Fruit fly (Drosophila melanogaster): ENCODE data around the gene CG43246.
A peak's percentile ranks its signal among the peaks of the same experiment; 100 is the strongest.

Gene CG43246

DNA sequence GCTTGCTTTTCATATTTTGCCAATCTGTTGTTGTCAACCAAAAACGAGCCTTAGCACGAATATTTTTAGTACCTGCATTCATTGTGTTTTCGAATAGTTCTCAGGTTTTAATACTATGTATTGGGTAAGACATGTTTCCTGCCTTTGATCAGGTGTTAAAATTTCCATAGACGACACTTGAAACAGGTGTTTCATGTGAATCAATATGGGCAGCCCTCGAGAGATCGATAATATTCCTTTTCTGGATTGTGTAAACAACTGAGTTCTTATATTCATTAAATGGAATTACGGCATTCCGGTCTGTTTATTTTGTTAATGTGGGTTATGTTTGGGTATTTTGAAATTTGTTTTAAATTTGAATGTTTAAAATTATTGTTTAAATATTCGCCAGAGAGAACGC is 12.8 kb downstream of the CG43246 start (continued):
- TF ChIP-seq crol (GFP tag; IDR thresholded peaks at IDR 0.05): no peak
- TF ChIP-seq CG14710 (tag; optimal IDR thresholded peaks at IDR 0.05): no peak
- TF ChIP-seq CG15601 (tag; optimal IDR thresholded peaks at IDR 0.05): peak; percentile 30
- no peak for TF ChIP-seq seq (GFP tag; IDR thresholded peaks at IDR 0.05)
- TF ChIP-seq HHEX (GFP tag; optimal IDR thresholded peaks at IDR 0.05): peak; percentile 55
- TF ChIP-seq CG1602 (GFP tag; optimal IDR thresholded peaks at IDR 0.05): no peak
- no peak for TF ChIP-seq pb (GFP tag; optimal IDR thresholded peaks at IDR 0.05)
- TF ChIP-seq ap (GFP tag; IDR thresholded peaks at IDR 0.05): no peak
- no peak for TF ChIP-seq oc (tag; optimal IDR thresholded peaks at IDR 0.05)
- peak; percentile 49 for TF ChIP-seq CG6813 (GFP tag; optimal IDR thresholded peaks at IDR 0.05)
- TF ChIP-seq CG11093 (GFP tag; IDR thresholded peaks at IDR 0.05): no peak
- TF ChIP-seq fru (optimal IDR thresholded peaks at IDR 0.05): no peak
- TF ChIP-seq CG4707 (GFP tag; optimal IDR thresholded peaks at IDR 0.05): peak; percentile 31
- TF ChIP-seq toy (GFP tag; IDR thresholded peaks at IDR 0.05): no peak
- TF ChIP-seq CG11560 (tag; IDR thresholded peaks at IDR 0.05): no peak
- TF ChIP-seq CG2120 (GFP tag; optimal IDR thresholded peaks at IDR 0.05): no peak
- no peak for TF ChIP-seq CG7928 (GFP tag; optimal IDR thresholded peaks at IDR 0.05)
- TF ChIP-seq sob (GFP tag; IDR thresholded peaks at IDR 0.05): peak; percentile 39; the same call in 1 of the 2 replicates
- TF ChIP-seq Tbp (GFP tag; optimal IDR thresholded peaks at IDR 0.05): no peak
- no peak for TF ChIP-seq z (GFP tag; IDR thresholded peaks at IDR 0.05)
- peak; percentile 32 for TF ChIP-seq odd (GFP tag; optimal IDR thresholded peaks at IDR 0.05)
- TF ChIP-seq shn (GFP tag; optimal IDR thresholded peaks at IDR 0.05): no peak
- no peak for TF ChIP-seq CG14050 (GFP tag; IDR thresholded peaks at IDR 0.05)
- TF ChIP-seq Nf-YC (tag; optimal IDR thresholded peaks at IDR 0.05): no peak
- no peak for TF ChIP-seq CG6689 (GFP tag; IDR thresholded peaks at IDR 0.05)
- TF ChIP-seq Blimp-1 (GFP tag; optimal IDR thresholded peaks at IDR 0.05): no peak
- no peak for TF ChIP-seq fd3F (GFP tag; optimal IDR thresholded peaks at IDR 0.05)
- no peak for TF ChIP-seq nmo (GFP tag; optimal IDR thresholded peaks at IDR 0.05)
- peak; percentile 23 for TF ChIP-seq CG4854 (GFP tag; optimal IDR thresholded peaks at IDR 0.05)
- no peak for TF ChIP-seq CG3163 (GFP tag; optimal IDR thresholded peaks at IDR 0.05)
- no peak for TF ChIP-seq CG12299 (tag; optimal IDR thresholded peaks at IDR 0.05)
- TF ChIP-seq CG18599 (GFP tag; optimal IDR thresholded peaks at IDR 0.05): peak; percentile 43
- no peak for TF ChIP-seq otp (GFP tag; IDR thresholded peaks at IDR 0.05)
- no peak for TF ChIP-seq CG33213 (GFP tag; optimal IDR thresholded peaks at IDR 0.05)
- TF ChIP-seq CG13296 (GFP tag; optimal IDR thresholded peaks at IDR 0.05): peak; percentile 48
- TF ChIP-seq cas (GFP tag; IDR thresholded peaks at IDR 0.05): no peak
- no peak for TF ChIP-seq CG6791 (GFP tag; IDR thresholded peaks at IDR 0.05; ENCODE audit: partially characterized antibody)
- TF ChIP-seq dan (GFP tag; IDR thresholded peaks at IDR 0.05): no peak
- no peak for TF ChIP-seq twi (tag; optimal IDR thresholded peaks at IDR 0.05)
- no peak for TF ChIP-seq CG9609 (GFP tag; optimal IDR thresholded peaks at IDR 0.05)
- TF ChIP-seq cato (GFP tag; optimal IDR thresholded peaks at IDR 0.05; ENCODE audit: borderline replicate concordance): no peak
- TF ChIP-seq Gsc (GFP tag; IDR thresholded peaks at IDR 0.05): no peak
- TF ChIP-seq sens (GFP tag): peak; percentile 78
- TF ChIP-seq CG17829 (tag; optimal IDR thresholded peaks at IDR 0.05): no peak
- TF ChIP-seq h (optimal IDR thresholded peaks at IDR 0.05): no peak
- TF ChIP-seq CG9437 (GFP tag; optimal IDR thresholded peaks at IDR 0.05): no peak
- TF ChIP-seq CG12391 (tag; optimal IDR thresholded peaks at IDR 0.05): no peak
- no peak for TF ChIP-seq disco-r (GFP tag; optimal IDR thresholded peaks at IDR 0.05)
- no peak for TF ChIP-seq inv (GFP tag; IDR thresholded peaks at IDR 0.05; ENCODE audit: partially characterized antibody)
- peak; percentile 9 for TF ChIP-seq NK7.1 (GFP tag; optimal IDR thresholded peaks at IDR 0.05)
- TF ChIP-seq sima (GFP tag; optimal IDR thresholded peaks at IDR 0.05): no peak
- TF ChIP-seq jigr1 (GFP tag; IDR thresholded peaks at IDR 0.05): no peak
- TF ChIP-seq CG17328 (GFP tag; IDR thresholded peaks at IDR 0.05): no peak
